Worm (Caenorhabditis elegans) whole organism, L4/young adult: ENCODE measurements around the gene ZK822.10.

Experiments
- W03F9.2 ChIP-seq: fragments of 150-350 bp; optimal IDR thresholded peaks from 2 replicates; lab custom pipeline; 2014; ENCODE audit warnings: missing biosample characterization, missing genetic modification characterization
- him-1 ChIP-seq: sonication (generic microtip); optimal IDR thresholded peaks from 2 replicates; lab custom pipeline; 2016; ENCODE audit warnings: missing genotype, missing genetic modification reagents, missing genetic modification characterization, missing compliant biosample characterization

ce11 chrIV:11877674-11878073 is 39.3 kb upstream of the ZK822.10 start, which contains the start of gene pph-2:
- TF ChIP-seq him-1 (tag; lab: Kevin White, UChicago) (no peak), W03F9.2 (tag; lab: Kevin White, UChicago) (no peak)
